Fruit fly (Drosophila melanogaster) whole organism, pupa: ENCODE data around the gene Phb1.
A peak's percentile ranks its signal among the peaks of the same experiment; 100 is the strongest.

ENCODE experiments used
- CG10348 ChIP-seq: fragments of 200-800 bp; sonication (Bioruptor generic); IDR thresholded peaks from 2 replicates; pipeline ENCODE4 v1.3.6; 2022; ENCODE audit warnings: missing biosample characterization, missing genetic modification characterization
- CG12605 ChIP-seq: fragments of 200-800 bp; sonication (Bioruptor generic); IDR thresholded peaks from 2 replicates; pipeline ENCODE4 v1.3.6; 2022; ENCODE audit warnings: missing biosample characterization, missing genetic modification characterization
- CG14655 ChIP-seq: fragments of 200-800 bp; sonication (Bioruptor generic); optimal IDR thresholded peaks from 3 replicates; lab custom pipeline; 2017; ENCODE audit warnings: mild to moderate bottlenecking, missing biosample characterization, missing genetic modification reagents, missing genetic modification characterization
- CG15710 ChIP-seq: fragments of 200-800 bp; sonication (Bioruptor generic); optimal IDR thresholded peaks from 2 replicates; lab custom pipeline; 2018; ENCODE audit warnings: missing biosample characterization, mild to moderate bottlenecking, missing genetic modification characterization, moderate library complexity
- CG17806 ChIP-seq: fragments of 200-800 bp; sonication (Bioruptor generic); optimal IDR thresholded peaks from 2 replicates; lab custom pipeline; 2018; ENCODE audit warnings: missing biosample characterization, mild to moderate bottlenecking, missing genetic modification characterization, moderate library complexity
- CG32121 ChIP-seq: fragments of 200-800 bp; sonication (Bioruptor generic); IDR thresholded peaks from 2 replicates; pipeline ENCODE4 v1.3.6; 2022; ENCODE audit warnings: missing biosample characterization, missing genetic modification characterization
- CG34367 ChIP-seq: fragments of 200-800 bp; sonication (Bioruptor generic); optimal IDR thresholded peaks from 2 replicates; lab custom pipeline; 2018; ENCODE audit warnings: missing biosample characterization, mild to moderate bottlenecking, missing genetic modification characterization
- CG9948 ChIP-seq: fragments of 200-800 bp; sonication (Bioruptor generic); optimal IDR thresholded peaks from 2 replicates; lab custom pipeline; 2018; ENCODE audit warnings: missing biosample characterization, mild to moderate bottlenecking, missing genetic modification characterization, moderate library complexity
- D1 ChIP-seq: fragments of 200-800 bp; sonication (Bioruptor generic); optimal IDR thresholded peaks from 2 replicates; lab custom pipeline; 2018; ENCODE audit warnings: missing biosample characterization, mild to moderate bottlenecking, missing genetic modification characterization, moderate library complexity

DNA sequence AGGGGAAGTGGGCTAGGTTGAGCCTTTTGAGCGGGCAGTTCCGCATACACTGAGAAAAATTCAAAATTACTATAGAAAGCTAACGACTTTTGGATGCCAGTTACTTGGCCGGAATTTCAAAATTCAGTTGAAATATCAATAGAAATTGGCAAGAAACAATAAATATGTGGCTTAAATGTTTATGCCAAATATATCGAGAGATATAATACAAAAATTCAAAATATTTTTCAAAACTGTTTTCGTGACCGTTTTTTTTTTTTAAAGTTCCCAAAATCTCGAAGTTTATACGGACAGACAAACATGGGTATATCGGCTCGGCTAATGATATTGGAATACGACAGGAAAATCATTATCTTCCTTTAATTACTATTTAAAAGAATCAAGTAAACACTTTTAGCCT, 2.7 kb downstream of the Phb1 start:
- TF ChIP-seq CG34367 (tag; lab: Kevin White, UChicago) (peak; percentile 6), CG32121 (GFP tag; lab: Robert Waterston, UW) (peak; percentile 29; the same call in 1 of the 2 replicates), D1 (tag; lab: Kevin White, UChicago) (no peak), CG9948 (tag; lab: Kevin White, UChicago) (peak; percentile 60), CG10348 (GFP tag; lab: Robert Waterston, UW) (no peak), CG12605 (GFP tag; lab: Robert Waterston, UW) (no peak), CG14655 (GFP tag; lab: Kevin White, UChicago) (no peak), CG17806 (tag; lab: Kevin White, UChicago) (peak; percentile 60), CG15710 (tag; lab: Kevin White, UChicago) (peak; percentile 26)
